Fruit fly (Drosophila melanogaster): ENCODE data around the gene Cpr64Ac.
A peak's percentile ranks its signal among the peaks of the same experiment; 100 is the strongest.

Gene Cpr64Ac

dm6 chr3L:4219291-4220228 is 6.8 kb upstream of the Cpr64Ac start (continued):
- TF ChIP-seq CG2199 (GFP tag; IDR thresholded peaks at IDR 0.05) (peak; percentile 68; the same call in 1 of the 3 replicates), Nf-YC (tag; optimal IDR thresholded peaks at IDR 0.05) (no peak), CG17361 (GFP tag; IDR thresholded peaks at IDR 0.05) (no peak), croc (GFP tag; conservative IDR thresholded peaks at IDR 0.05) (no peak), CTCF (GFP tag; optimal IDR thresholded peaks at IDR 0.05) (no peak), pum (GFP tag; optimal IDR thresholded peaks at IDR 0.05) (no peak), CG13624 (GFP tag; optimal IDR thresholded peaks at IDR 0.05) (no peak), usp (GFP tag; optimal IDR thresholded peaks at IDR 0.05) (no peak), Tbp (GFP tag; optimal IDR thresholded peaks at IDR 0.05) (no peak), CG6689 (GFP tag; IDR thresholded peaks at IDR 0.05) (no peak), lilli (GFP tag; optimal IDR thresholded peaks at IDR 0.05) (no peak), BtbVII (GFP tag; optimal IDR thresholded peaks at IDR 0.05) (peak; percentile 22), prd (optimal IDR thresholded peaks at IDR 0.05) (no peak), prd (GFP tag; IDR thresholded peaks at IDR 0.05) (no peak), tin (GFP tag; optimal IDR thresholded peaks at IDR 0.05) (no peak), CG2678 (tag; optimal IDR thresholded peaks at IDR 0.05) (no peak), CG3847 (GFP tag; IDR thresholded peaks at IDR 0.05) (no peak), CG8281 (tag; optimal IDR thresholded peaks at IDR 0.05) (no peak), CG11723 (GFP tag; optimal IDR thresholded peaks at IDR 0.05) (no peak), ci (GFP tag; IDR thresholded peaks at IDR 0.05) (peak; percentile 37; the same call in 1 of the 3 replicates), CG6813 (GFP tag; optimal IDR thresholded peaks at IDR 0.05) (peak; percentile 22), fd64A (GFP tag; optimal IDR thresholded peaks at IDR 0.05) (peak; percentile 20), Stat92E (GFP tag; optimal IDR thresholded peaks at IDR 0.05) (no peak), Dip3 (GFP tag; optimal IDR thresholded peaks at IDR 0.05) (no peak), crol (GFP tag; IDR thresholded peaks at IDR 0.05) (peak; percentile 60), CG9215 (GFP tag; IDR thresholded peaks at IDR 0.05) (no peak), tgo (GFP tag; IDR thresholded peaks at IDR 0.05) (no peak), CG1647 (GFP tag; optimal IDR thresholded peaks at IDR 0.05) (no peak), ara (GFP tag; IDR thresholded peaks at IDR 0.05) (0 out of 2 replicates have a peak, but pooled peaks have one; percentile 24), CG12236 (GFP tag; optimal IDR thresholded peaks at IDR 0.05) (no peak), Usf (GFP tag; optimal IDR thresholded peaks at IDR 0.05) (no peak), CG10654 (GFP tag; optimal IDR thresholded peaks at IDR 0.05) (no peak), GATAe (GFP tag; conservative IDR thresholded peaks at IDR 0.05) (peak; percentile 65), org-1 (GFP tag; optimal IDR thresholded peaks at IDR 0.05) (peak; percentile 39), lov (optimal IDR thresholded peaks at IDR 0.05) (no peak), lov (GFP tag; IDR thresholded peaks at IDR 0.05) (no peak), sc (optimal IDR thresholded peaks at IDR 0.05) (no peak), sc (GFP tag; optimal IDR thresholded peaks at IDR 0.05) (no peak), CG4328 (GFP tag; optimal IDR thresholded peaks at IDR 0.05) (no peak), Dll (GFP tag; IDR thresholded peaks at IDR 0.05; ENCODE audit: partially characterized antibody) (no peak), dysf (GFP tag; IDR thresholded peaks at IDR 0.05) (no peak), CG9609 (GFP tag; optimal IDR thresholded peaks at IDR 0.05) (no peak), gfzf (GFP tag; optimal IDR thresholded peaks at IDR 0.05) (no peak), Nf-YA (GFP tag; IDR thresholded peaks at IDR 0.05) (no peak), gcm (GFP tag; optimal IDR thresholded peaks at IDR 0.05) (no peak), Sry-β (GFP tag; optimal IDR thresholded peaks at IDR 0.05) (no peak), Hr39 (optimal IDR thresholded peaks at IDR 0.05) (no peak), knrl (GFP tag; IDR thresholded peaks at IDR 0.05; ENCODE audit: partially characterized antibody) (no peak)

Data from whole organism, embryonic.